Worm (Caenorhabditis elegans): Measurements from ENCODE around the gene W04D12.1.

DNA sequence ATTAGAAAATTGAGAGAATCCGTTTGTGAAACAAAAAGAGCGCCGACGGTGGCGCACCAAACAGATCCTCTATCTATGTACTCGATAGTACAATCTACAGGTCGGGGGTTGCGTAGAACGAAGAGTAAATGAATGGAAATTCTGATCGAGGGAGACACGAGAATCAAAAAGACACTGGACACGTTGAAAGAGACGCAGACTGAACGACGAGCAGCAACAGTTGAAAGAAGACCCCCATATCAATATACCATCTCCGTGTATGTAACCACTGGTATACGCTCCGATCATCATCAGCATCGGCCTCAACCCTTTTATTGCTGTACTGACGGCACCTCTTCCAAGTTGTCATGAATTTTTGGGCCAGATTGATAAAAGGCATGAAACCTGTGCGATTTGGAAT lies 465 bp upstream of the W04D12.1 start:
- TF ChIP-seq dpl-1 (GFP tag; optimal IDR thresholded peaks at IDR 0.05) (no peak), unc-130 (GFP tag; optimal IDR thresholded peaks at IDR 0.05) (no peak), nhr-80 (tag; optimal IDR thresholded peaks at IDR 0.05) (no peak), lag-1 (GFP tag; IDR thresholded peaks at IDR 0.05) (no peak), ama-1 (optimal IDR thresholded peaks at IDR 0.05) (no peak), ama-1 (GFP tag; optimal IDR thresholded peaks at IDR 0.05) (no peak), pha-4 (tag; optimal IDR thresholded peaks at IDR 0.05) (no peak), Y56A3A.18 (GFP tag; IDR thresholded peaks at IDR 0.05) (no peak)
